Worm (Caenorhabditis elegans) whole organism, late embryonic: Measurements from ENCODE around the gene cnp-2.

ENCODE experiments used
- K02D7.2 ChIP-seq: sonication (generic microtip); optimal IDR thresholded peaks from 2 replicates; lab custom pipeline; 2017; ENCODE audit warnings: mild to moderate bottlenecking, missing genetic modification characterization, missing compliant biosample characterization
- K09A11.1 ChIP-seq: sonication (generic microtip); optimal IDR thresholded peaks from 2 replicates; lab custom pipeline; 2017; ENCODE audit warnings: antibody characterized with exemption, mild to moderate bottlenecking, missing genetic modification characterization, missing compliant biosample characterization; ENCODE audit not compliant: insufficient read depth
- ceh-2 ChIP-seq: sonication (generic microtip); optimal IDR thresholded peaks from 2 replicates; lab custom pipeline; 2016; ENCODE audit warnings: missing genotype, missing genetic modification characterization, missing compliant biosample characterization
- ceh-9 ChIP-seq: sonication (generic microtip); optimal IDR thresholded peaks from 2 replicates; lab custom pipeline; 2016; ENCODE audit warnings: mild to moderate bottlenecking, missing genetic modification characterization, inconsistent platforms, missing compliant biosample characterization
- dve-1 ChIP-seq: sonication (generic microtip); optimal IDR thresholded peaks from 2 replicates; lab custom pipeline; 2017; ENCODE audit warnings: antibody characterized with exemption, mild to moderate bottlenecking, missing genetic modification characterization, missing compliant biosample characterization
- nhr-11 ChIP-seq: fragments of 150-350 bp; optimal IDR thresholded peaks from 2 replicates; lab custom pipeline; 2014; ENCODE audit warnings: missing biosample characterization, missing genetic modification characterization
- pha-4 ChIP-seq: fragments of 150-350 bp; optimal IDR thresholded peaks from 2 replicates; lab custom pipeline; 2018; ENCODE audit warnings: missing biosample characterization, missing genetic modification reagents, missing genetic modification characterization
- sdc-2 ChIP-seq: sonication (generic microtip); optimal IDR thresholded peaks from 2 replicates; lab custom pipeline; 2016; ENCODE audit warnings: missing genotype, missing genetic modification characterization, missing compliant biosample characterization
- tbx-2 ChIP-seq: sonication (generic microtip); optimal IDR thresholded peaks from 2 replicates; lab custom pipeline; 2016; ENCODE audit warnings: missing genetic modification characterization, missing compliant biosample characterization
- ttx-3 ChIP-seq: sonication (generic microtip); optimal IDR thresholded peaks from 2 replicates; lab custom pipeline; 2016; ENCODE audit warnings: missing genetic modification reagents, missing genetic modification characterization, missing compliant biosample characterization

DNA sequence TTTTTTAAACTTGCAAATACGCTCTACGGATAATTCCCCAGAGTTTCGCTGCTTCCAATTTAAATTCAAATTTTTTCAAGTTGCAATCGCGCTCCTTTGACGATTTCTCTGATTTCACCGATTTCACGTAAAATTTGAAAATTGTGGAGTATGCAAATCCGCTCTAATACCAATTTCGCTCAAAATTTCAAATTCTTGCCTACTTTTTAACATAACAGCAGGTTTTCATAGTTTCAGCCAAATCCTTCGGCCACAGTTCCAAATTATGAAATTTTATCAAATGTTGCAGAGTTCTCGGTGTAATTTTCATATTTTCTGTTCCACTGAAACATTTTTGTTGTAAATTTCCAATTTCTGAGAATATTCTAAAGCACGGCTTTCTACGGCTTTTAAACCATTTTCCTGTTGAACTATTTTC, 27.2 kb downstream of the cnp-2 start, which contains the start of gene alkb-7:
- no peak for TF ChIP-seq tbx-2 (tag; lab: Kevin White, UChicago)
- TF ChIP-seq pha-4 (tag; lab: Kevin White, UChicago), result no peak
- no peak for TF ChIP-seq ttx-3
- no peak for TF ChIP-seq ceh-9 (tag; lab: Kevin White, UChicago)
- TF ChIP-seq K02D7.2 (tag; lab: Kevin White, UChicago), result no peak
- no peak for TF ChIP-seq sdc-2 (tag; lab: Kevin White, UChicago)
- TF ChIP-seq dve-1, result no peak
- no peak for TF ChIP-seq ceh-2
- TF ChIP-seq K09A11.1, result no peak
- TF ChIP-seq nhr-11, result no peak
